Worm (Caenorhabditis elegans) whole organism, young adult: ENCODE results near the gene nspb-5.
A peak's percentile ranks its signal among the peaks of the same experiment; 100 is the strongest.

Experiments used
- B0019.2 ChIP-seq: fragments of 200-800 bp; sonication (Bioruptor generic); conservative IDR thresholded peaks from 2 replicates; pipeline ENCODE4 v1.3.6; 2022; ENCODE audit warnings: missing genetic modification reagents, missing genetic modification characterization, missing compliant biosample characterization
- B0035.1 ChIP-seq: sonication (generic microtip); optimal IDR thresholded peaks from 2 replicates; lab custom pipeline; 2016; ENCODE audit warnings: missing genetic modification characterization, mild to moderate bottlenecking, missing compliant biosample characterization, missing genotype, missing genetic modification reagents
- B0336.3 ChIP-seq: fragments of 200-800 bp; sonication (Bioruptor generic); IDR thresholded peaks from 2 replicates; pipeline ENCODE4 v1.3.6; 2022; ENCODE audit warnings: missing genetic modification characterization, missing compliant biosample characterization
- C17E4.6 ChIP-seq: fragments of 200-800 bp; sonication (Bioruptor generic); IDR thresholded peaks from 2 replicates; pipeline ENCODE4 v1.3.6; 2022; ENCODE audit warnings: missing genetic modification reagents, missing genetic modification characterization, missing compliant biosample characterization
- F39B2.1 ChIP-seq: fragments of 200-800 bp; sonication (Bioruptor generic); IDR thresholded peaks from 2 replicates; pipeline ENCODE4 v1.3.6; 2022; ENCODE audit warnings: missing genetic modification reagents, missing genetic modification characterization, missing compliant biosample characterization
- F55B11.4 ChIP-seq: sonication (generic microtip); optimal IDR thresholded peaks from 2 replicates; lab custom pipeline; 2016; ENCODE audit warnings: missing compliant biosample characterization, missing genetic modification characterization, borderline replicate concordance; ENCODE audit not compliant: insufficient read depth
- F57A8.1 ChIP-seq: fragments of 200-800 bp; sonication (Bioruptor generic); optimal IDR thresholded peaks from 2 replicates; lab custom pipeline; 2018; ENCODE audit warnings: mild to moderate bottlenecking, missing genetic modification characterization, moderate library complexity, missing compliant biosample characterization
- Y53F4B.3 ChIP-seq: fragments of 200-800 bp; sonication (Bioruptor generic); IDR thresholded peaks from 2 replicates; pipeline ENCODE4 v1.3.6; 2022; ENCODE audit warnings: missing genetic modification reagents, missing genetic modification characterization, missing compliant biosample characterization
- Y53G8AR.9 ChIP-seq: fragments of 200-800 bp; sonication (Bioruptor generic); conservative IDR thresholded peaks from 2 replicates; pipeline ENCODE4 v1.3.6; 2022; ENCODE audit warnings: missing genetic modification reagents, missing genetic modification characterization, missing compliant biosample characterization
- ama-1 ChIP-seq, 3 experiments: fragments of 150-350 bp in 1 of 3; sonication (generic microtip) in 2 of 3; optimal IDR thresholded peaks; 2 replicates each; lab custom pipeline; 2014 to 2018; ENCODE audit warnings: missing biosample characterization in 2 of 3, missing genetic modification characterization in 2 of 3, missing genetic modification reagents in 2 of 3
- atf-7 ChIP-seq: sonication (generic microtip); optimal IDR thresholded peaks from 2 replicates; lab custom pipeline; 2017; ENCODE audit warnings: mild to moderate bottlenecking, missing genetic modification characterization, missing compliant biosample characterization
- attf-6 ChIP-seq: fragments of 200-800 bp; sonication (Bioruptor generic); IDR thresholded peaks from 2 replicates; pipeline ENCODE4 v1.3.6; 2022; ENCODE audit warnings: missing genetic modification reagents, missing genetic modification characterization, missing compliant biosample characterization
- ccch-3 ChIP-seq: fragments of 200-800 bp; sonication (Bioruptor generic); optimal IDR thresholded peaks from 2 replicates; lab custom pipeline; 2018; ENCODE audit warnings: mild to moderate bottlenecking, missing genetic modification characterization, missing compliant biosample characterization
- ceh-27 ChIP-seq: fragments of 200-800 bp; sonication (Bioruptor generic); optimal IDR thresholded peaks from 2 replicates; lab custom pipeline; 2018; ENCODE audit warnings: mild to moderate bottlenecking, missing genetic modification characterization, moderate library complexity, missing compliant biosample characterization
- ceh-91 ChIP-seq: fragments of 200-800 bp; sonication (Bioruptor generic); IDR thresholded peaks from 2 replicates; pipeline ENCODE4 v1.3.6; 2022; ENCODE audit warnings: missing genetic modification reagents, missing genetic modification characterization, missing compliant biosample characterization
- die-1 ChIP-seq: sonication (generic microtip); optimal IDR thresholded peaks from 2 replicates; lab custom pipeline; 2016; ENCODE audit warnings: missing genotype, mild to moderate bottlenecking, missing genetic modification characterization, missing compliant biosample characterization
- dox-1 ChIP-seq: fragments of 200-800 bp; sonication (Bioruptor generic); IDR thresholded peaks from 2 replicates; pipeline ENCODE4 v1.3.6; 2022; ENCODE audit warnings: missing genetic modification reagents, missing genetic modification characterization, missing compliant biosample characterization
- efl-1 ChIP-seq: fragments of 150-350 bp; optimal IDR thresholded peaks from 2 replicates; lab custom pipeline; 2014; ENCODE audit warnings: missing biosample characterization, missing genetic modification reagents, missing genetic modification characterization
- egl-18 ChIP-seq: fragments of 200-800 bp; sonication (Bioruptor generic); IDR thresholded peaks from 2 replicates; pipeline ENCODE4 v1.3.6; 2022; ENCODE audit warnings: missing genetic modification reagents, missing genetic modification characterization, missing compliant biosample characterization
- egl-44 ChIP-seq: fragments of 200-800 bp; sonication (Bioruptor generic); IDR thresholded peaks from 2 replicates; pipeline ENCODE4 v1.3.6; 2022; ENCODE audit warnings: missing genetic modification reagents, missing genetic modification characterization, missing compliant biosample characterization
- egrh-3 ChIP-seq: fragments of 200-800 bp; sonication (Bioruptor generic); IDR thresholded peaks from 2 replicates; pipeline ENCODE4 v1.3.6; 2022; ENCODE audit warnings: missing genetic modification reagents, missing genetic modification characterization, missing compliant biosample characterization
- ets-4 ChIP-seq: fragments of 200-800 bp; sonication (Bioruptor generic); optimal IDR thresholded peaks from 2 replicates; lab custom pipeline; 2018; ENCODE audit warnings: mild to moderate bottlenecking, missing genetic modification characterization, missing compliant biosample characterization
- hlh-26 ChIP-seq: fragments of 200-800 bp; sonication (Bioruptor generic); conservative IDR thresholded peaks from 2 replicates; pipeline ENCODE4 v1.3.6; 2022; ENCODE audit warnings: missing genetic modification reagents, missing genetic modification characterization, missing compliant biosample characterization
- hmg-1.2 ChIP-seq: fragments of 200-800 bp; sonication (Bioruptor generic); IDR thresholded peaks from 2 replicates; pipeline ENCODE4 v1.3.6; 2022; ENCODE audit warnings: missing genetic modification reagents, missing genetic modification characterization, missing compliant biosample characterization
- lag-1 ChIP-seq: fragments of 200-800 bp; sonication (Bioruptor generic); IDR thresholded peaks from 2 replicates; pipeline ENCODE4 v1.3.6; 2022; ENCODE audit warnings: missing genetic modification reagents, missing genetic modification characterization, missing compliant biosample characterization
- let-607 ChIP-seq, 2 experiments: fragments of 200-800 bp in 1 of 2; sonication (Bioruptor generic) in 1 of 2; sonication (generic microtip) in 1 of 2; optimal IDR thresholded peaks; 2 replicates each; lab custom pipeline; 2016 to 2018; ENCODE audit warnings: mild to moderate bottlenecking in 2 of 2, missing compliant biosample characterization in 2 of 2, missing genetic modification characterization in 2 of 2, moderate library complexity in 2 of 2, missing genotype in 1 of 2
- lin-26 ChIP-seq: fragments of 200-800 bp; sonication (Bioruptor generic); IDR thresholded peaks from 2 replicates; pipeline ENCODE4 v1.3.6; 2022; ENCODE audit warnings: missing genetic modification reagents, missing genetic modification characterization, missing compliant biosample characterization
- lin-35 ChIP-seq, 3 experiments: fragments of 150-350 bp in 2 of 3; sonication (generic microtip) in 1 of 3; optimal IDR thresholded peaks; 2 replicates each; lab custom pipeline; 2014 to 2018; ENCODE audit warnings: missing biosample characterization in 3 of 3, missing genetic modification characterization in 3 of 3, missing genetic modification reagents in 3 of 3
- lin-54 ChIP-seq: fragments of 200-800 bp; sonication (Bioruptor generic); optimal IDR thresholded peaks from 2 replicates; lab custom pipeline; 2018; ENCODE audit warnings: mild to moderate bottlenecking, missing genetic modification characterization, missing compliant biosample characterization
- madf-6 ChIP-seq: fragments of 200-800 bp; sonication (Bioruptor generic); IDR thresholded peaks from 2 replicates; pipeline ENCODE4 v1.3.6; 2022; ENCODE audit warnings: missing genetic modification reagents, missing genetic modification characterization, missing compliant biosample characterization
- madf-8 ChIP-seq: fragments of 200-800 bp; sonication (Bioruptor generic); conservative IDR thresholded peaks from 2 replicates; pipeline ENCODE4 v1.3.6; 2022; ENCODE audit warnings: missing genetic modification reagents, missing genetic modification characterization, missing compliant biosample characterization
- nfya-1 ChIP-seq: sonication (generic microtip); optimal IDR thresholded peaks from 2 replicates; lab custom pipeline; 2017; ENCODE audit warnings: antibody characterized with exemption, missing compliant biosample characterization, missing genetic modification characterization, borderline replicate concordance; ENCODE audit not compliant: insufficient read depth
- nhr-120 ChIP-seq: fragments of 200-800 bp; sonication (Bioruptor generic); IDR thresholded peaks from 2 replicates; pipeline ENCODE4 v1.3.6; 2022; ENCODE audit warnings: missing genetic modification characterization, missing compliant biosample characterization
- nhr-80 ChIP-seq: sonication (generic microtip); optimal IDR thresholded peaks from 2 replicates; lab custom pipeline; 2016; ENCODE audit warnings: missing genetic modification characterization, missing compliant biosample characterization
- nhr-90 ChIP-seq: sonication (generic microtip); optimal IDR thresholded peaks from 2 replicates; lab custom pipeline; 2016; ENCODE audit warnings: missing genotype, mild to moderate bottlenecking, missing genetic modification characterization, missing compliant biosample characterization
- pbrm-1 ChIP-seq: fragments of 200-800 bp; sonication (Bioruptor generic); IDR thresholded peaks from 2 replicates; pipeline ENCODE4 v1.3.6; 2022; ENCODE audit warnings: missing genetic modification reagents, missing genetic modification characterization, missing compliant biosample characterization
- rec-8 ChIP-seq, 2 experiments: sonication (generic microtip); optimal IDR thresholded peaks; 2 replicates each; lab custom pipeline; 2016; ENCODE audit warnings: mild to moderate bottlenecking in 2 of 2, missing genetic modification characterization in 2 of 2, missing genetic modification reagents in 2 of 2, missing genotype in 2 of 2, missing biosample characterization in 1 of 2, missing compliant biosample characterization in 1 of 2, moderate library complexity in 1 of 2
- repo-1 ChIP-seq: sonication (generic microtip); optimal IDR thresholded peaks from 2 replicates; lab custom pipeline; 2017; ENCODE audit warnings: mild to moderate bottlenecking, missing genetic modification characterization, missing compliant biosample characterization
- rpc-1 ChIP-seq, 2 experiments: fragments of 150-350 bp in 1 of 2; sonication (generic microtip) in 1 of 2; optimal IDR thresholded peaks; 2 replicates each; lab custom pipeline; 2014 to 2018; ENCODE audit warnings: missing biosample characterization in 1 of 2, missing genetic modification characterization in 1 of 2, missing genetic modification reagents in 1 of 2, missing genotype in 1 of 2
- sdz-38 ChIP-seq: sonication (generic microtip); optimal IDR thresholded peaks from 2 replicates; lab custom pipeline; 2016; ENCODE audit warnings: missing genotype, missing genetic modification characterization, missing compliant biosample characterization
- snpc-1.3 ChIP-seq: sonication (generic microtip); optimal IDR thresholded peaks from 2 replicates; lab custom pipeline; 2017; ENCODE audit warnings: missing genetic modification characterization, mild to moderate bottlenecking, missing compliant biosample characterization, antibody characterized with exemption, moderate library complexity, missing genotype, missing genetic modification reagents; ENCODE audit not compliant: insufficient read depth
- snpc-3.4 ChIP-seq: sonication (generic microtip); optimal IDR thresholded peaks from 2 replicates; lab custom pipeline; 2017; ENCODE audit warnings: missing genetic modification characterization, mild to moderate bottlenecking, missing compliant biosample characterization, antibody characterized with exemption, moderate library complexity, missing genotype, missing genetic modification reagents
- sptf-2 ChIP-seq: fragments of 200-800 bp; sonication (Bioruptor generic); optimal IDR thresholded peaks from 2 replicates; lab custom pipeline; 2018; ENCODE audit warnings: mild to moderate bottlenecking, missing genetic modification characterization, missing compliant biosample characterization
- unc-62 ChIP-seq: fragments of 150-350 bp; optimal IDR thresholded peaks from 2 replicates; lab custom pipeline; 2014; ENCODE audit warnings: missing biosample characterization, missing genetic modification reagents, missing genetic modification characterization
- ztf-22 ChIP-seq: fragments of 200-800 bp; sonication (Bioruptor generic); optimal IDR thresholded peaks from 2 replicates; lab custom pipeline; 2018; ENCODE audit warnings: mild to moderate bottlenecking, missing genetic modification characterization, moderate library complexity, missing compliant biosample characterization
- ztf-25 ChIP-seq: fragments of 200-800 bp; sonication (Bioruptor generic); IDR thresholded peaks from 2 replicates; pipeline ENCODE4 v1.3.6; 2022; ENCODE audit warnings: missing genetic modification reagents, missing genetic modification characterization, missing compliant biosample characterization

Gene nspb-5

DNA sequence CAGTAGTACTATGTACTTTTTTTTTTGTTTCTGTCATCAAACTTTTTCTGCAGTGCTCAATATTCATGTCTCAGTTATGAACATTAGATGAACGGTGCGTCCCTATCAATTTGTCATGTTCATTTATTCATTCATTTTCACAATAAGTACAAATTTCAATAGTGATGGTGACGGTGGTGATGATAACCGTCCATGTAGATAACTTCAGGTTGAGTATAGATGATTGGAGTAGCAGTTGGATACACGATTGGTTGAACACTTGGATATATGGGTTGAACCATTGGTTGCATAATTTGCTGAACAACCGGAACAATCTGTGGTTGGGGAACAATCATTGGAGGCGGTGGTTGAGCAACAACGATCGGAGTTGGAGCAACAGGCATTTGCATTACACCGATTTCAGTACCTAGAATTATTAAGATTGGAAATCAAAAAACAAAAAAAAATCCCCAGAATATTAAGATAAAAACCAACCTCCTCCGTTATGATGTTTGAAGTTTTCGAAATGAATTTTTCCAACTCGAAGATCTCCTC lies 10.7 kb upstream of the nspb-5 start (continued):
- no peak for TF ChIP-seq efl-1 (GFP tag; lab: Kevin White, UChicago)
- no peak for TF ChIP-seq F57A8.1
- no peak for TF ChIP-seq nhr-120 (GFP tag; lab: Robert Waterston, UW)
- TF ChIP-seq ama-1 (optimal IDR thresholded peaks at IDR 0.05; lab: Kevin White, UChicago): no peak
- TF ChIP-seq ama-1 (GFP tag; optimal IDR thresholded peaks at IDR 0.05; lab: Kevin White, UChicago): no peak
- no peak for TF ChIP-seq rpc-1 (optimal IDR thresholded peaks at IDR 0.05; lab: Kevin White, UChicago)
- no peak for TF ChIP-seq rpc-1 (tag; optimal IDR thresholded peaks at IDR 0.05; lab: Kevin White, UChicago)
- no peak for TF ChIP-seq B0019.2 (GFP tag; lab: Robert Waterston, UW)
- TF ChIP-seq lin-35 (GFP tag; optimal IDR thresholded peaks at IDR 0.05; lab: Kevin White, UChicago): peak in 1 of 3 experiments; percentile 21
- TF ChIP-seq dox-1 (GFP tag; lab: Robert Waterston, UW): no peak
- TF ChIP-seq nfya-1: no peak
- TF ChIP-seq repo-1 (tag; lab: Kevin White, UChicago): no peak
- 0 out of 2 replicates have a peak, but pooled peaks have one; percentile 7 for TF ChIP-seq hmg-1.2 (GFP tag; lab: Robert Waterston, UW)
- no peak for TF ChIP-seq ccch-3
- 0 out of 2 replicates have a peak, but pooled peaks have one; percentile 51 for TF ChIP-seq lin-26
- no peak for TF ChIP-seq nhr-90
- no peak for TF ChIP-seq egl-44
- no peak for TF ChIP-seq die-1 (tag; lab: Kevin White, UChicago)
- TF ChIP-seq lin-54 (GFP tag; lab: Kevin White, UChicago): no peak
- no peak for TF ChIP-seq let-607 (tag; optimal IDR thresholded peaks at IDR 0.05; lab: Kevin White, UChicago)
- TF ChIP-seq pbrm-1 (GFP tag; lab: Robert Waterston, UW): no peak
- TF ChIP-seq F39B2.1 (GFP tag; lab: Robert Waterston, UW): no peak
- TF ChIP-seq egl-18 (GFP tag; lab: Robert Waterston, UW): no peak
- no peak for TF ChIP-seq sptf-2 (GFP tag; lab: Kevin White, UChicago)
- no peak for TF ChIP-seq Y53G8AR.9 (GFP tag; lab: Robert Waterston, UW)
- TF ChIP-seq ceh-91: no peak
- no peak for TF ChIP-seq snpc-1.3 (tag; lab: Kevin White, UChicago)
- no peak for TF ChIP-seq Y53F4B.3
- TF ChIP-seq madf-8 (GFP tag; lab: Robert Waterston, UW): no peak; the same call in 1 of the 2 replicates
- no peak for TF ChIP-seq lag-1 (GFP tag; lab: Robert Waterston, UW)
- TF ChIP-seq snpc-3.4 (tag; lab: Kevin White, UChicago): no peak
- no peak for TF ChIP-seq ztf-22 (GFP tag; lab: Kevin White, UChicago)
- no peak for TF ChIP-seq ets-4
- TF ChIP-seq egrh-3 (GFP tag; lab: Robert Waterston, UW): no peak
- no peak for TF ChIP-seq hlh-26 (GFP tag; lab: Robert Waterston, UW)
- no peak for TF ChIP-seq attf-6
- TF ChIP-seq rec-8 (tag; optimal IDR thresholded peaks at IDR 0.05; lab: Kevin White, UChicago): no peak
- TF ChIP-seq ztf-25 (GFP tag; lab: Robert Waterston, UW): no peak
- 0 out of 2 replicates have a peak, but pooled peaks have one; percentile 32 for TF ChIP-seq madf-6 (GFP tag; lab: Robert Waterston, UW)
- TF ChIP-seq nhr-80 (tag; lab: Kevin White, UChicago): no peak
- no peak for TF ChIP-seq ceh-27 (GFP tag; lab: Kevin White, UChicago)
- TF ChIP-seq F55B11.4: no peak
- TF ChIP-seq unc-62: no peak
- no peak for TF ChIP-seq C17E4.6
- TF ChIP-seq B0035.1 (tag; lab: Kevin White, UChicago): no peak
- TF ChIP-seq atf-7 (tag; lab: Kevin White, UChicago): no peak
- peak; percentile 51; the same call in 1 of the 2 replicates for TF ChIP-seq B0336.3 (GFP tag; lab: Robert Waterston, UW)
- no peak for TF ChIP-seq sdz-38 (tag; lab: Kevin White, UChicago)
